Fruit fly (Drosophila melanogaster) whole organism, embryonic: ENCODE results near the gene Son.

Source experiments
- Antp ChIP-seq: fragments of 200-800 bp; sonication (Bioruptor generic); optimal IDR thresholded peaks from 3 replicates; lab custom pipeline; 2016; ENCODE audit warnings: missing biosample characterization, missing genetic modification characterization
- Bdp1 ChIP-seq: fragments of 200-800 bp; sonication (Bioruptor generic); optimal IDR thresholded peaks from 3 replicates; lab custom pipeline; 2016; ENCODE audit warnings: missing biosample characterization, missing genetic modification characterization
- Blimp-1 ChIP-seq: fragments of 200-800 bp; sonication (Bioruptor generic); optimal IDR thresholded peaks from 3 replicates; lab custom pipeline; 2018; ENCODE audit warnings: missing biosample characterization, missing genetic modification characterization, mild to moderate bottlenecking, moderate library complexity, missing genetic modification reagents
- CG11695 ChIP-seq: fragments of 200-800 bp; sonication (Bioruptor generic); IDR thresholded peaks from 3 replicates; pipeline ENCODE4 v1.3.6; 2022; ENCODE audit warnings: missing biosample characterization, missing genetic modification characterization
- CG11696 ChIP-seq: fragments of 200-800 bp; sonication (Bioruptor generic); IDR thresholded peaks from 2 replicates; pipeline ENCODE4 v1.3.6; 2022; ENCODE audit warnings: missing biosample characterization, missing genetic modification characterization
- CG12659 ChIP-seq: fragments of 200-800 bp; sonication (Bioruptor generic); optimal IDR thresholded peaks from 3 replicates; lab custom pipeline; 2017; ENCODE audit warnings: mild to moderate bottlenecking, missing biosample characterization, missing genetic modification reagents, missing genetic modification characterization
- CG14965 ChIP-seq: fragments of 200-800 bp; sonication (Bioruptor generic); optimal IDR thresholded peaks from 2 replicates; lab custom pipeline; 2016; ENCODE audit warnings: missing biosample characterization, missing genetic modification characterization, borderline replicate concordance
- CG15073 ChIP-seq: fragments of 200-800 bp; sonication (Bioruptor generic); optimal IDR thresholded peaks from 2 replicates; lab custom pipeline; 2016; ENCODE audit warnings: missing biosample characterization, missing genetic modification characterization
- CG1603 ChIP-seq: fragments of 200-800 bp; sonication (Bioruptor generic); optimal IDR thresholded peaks from 2 replicates; lab custom pipeline; 2019; ENCODE audit warnings: missing biosample characterization, mild to moderate bottlenecking, missing genetic modification characterization, moderate library complexity
- CG16813 ChIP-seq: fragments of 200-800 bp; sonication (Bioruptor generic); IDR thresholded peaks from 3 replicates; pipeline ENCODE4 v1.3.6; 2022; ENCODE audit warnings: missing biosample characterization, missing genetic modification characterization; ENCODE audit not compliant: partially characterized antibody
- CG18011 ChIP-seq: fragments of 200-800 bp; sonication (Bioruptor generic); optimal IDR thresholded peaks from 2 replicates; lab custom pipeline; 2017; ENCODE audit warnings: missing biosample characterization, missing genetic modification characterization, mild to moderate bottlenecking, moderate library complexity, missing genotype
- CG18619 ChIP-seq: fragments of 200-800 bp; sonication (Bioruptor generic); optimal IDR thresholded peaks from 3 replicates; lab custom pipeline; 2017; ENCODE audit warnings: missing biosample characterization, mild to moderate bottlenecking, missing genetic modification characterization
- CG2116 ChIP-seq: fragments of 200-800 bp; sonication (Bioruptor generic); optimal IDR thresholded peaks from 3 replicates; lab custom pipeline; 2018; ENCODE audit warnings: missing biosample characterization, mild to moderate bottlenecking, missing genetic modification characterization
- CG32532 ChIP-seq: fragments of 200-800 bp; sonication (Bioruptor generic); IDR thresholded peaks from 2 replicates; pipeline ENCODE4 v1.3.6; 2022; ENCODE audit warnings: missing biosample characterization, missing genetic modification characterization
- CG32772 ChIP-seq: fragments of 200-800 bp; sonication (Bioruptor generic); IDR thresholded peaks from 2 replicates; pipeline ENCODE4 v1.3.6; 2022; ENCODE audit warnings: missing biosample characterization, missing genetic modification characterization
- CG34376 ChIP-seq: fragments of 200-800 bp; sonication (Bioruptor generic); optimal IDR thresholded peaks from 2 replicates; lab custom pipeline; 2018; ENCODE audit warnings: missing biosample characterization, mild to moderate bottlenecking, missing genetic modification characterization
- CG34422 ChIP-seq: fragments of 200-800 bp; sonication (Bioruptor generic); IDR thresholded peaks from 3 replicates; pipeline ENCODE4 v1.3.6; 2022; ENCODE audit warnings: missing biosample characterization, missing genetic modification characterization
- CG3847 ChIP-seq: fragments of 200-800 bp; sonication (Bioruptor generic); IDR thresholded peaks from 2 replicates; pipeline ENCODE4 v1.3.6; 2022; ENCODE audit warnings: missing biosample characterization, missing genetic modification characterization
- CG4282 ChIP-seq: fragments of 200-800 bp; sonication (Bioruptor generic); optimal IDR thresholded peaks from 2 replicates; lab custom pipeline; 2016; ENCODE audit warnings: missing biosample characterization, missing genetic modification characterization
- CG4328 ChIP-seq: fragments of 200-800 bp; sonication (Bioruptor generic); optimal IDR thresholded peaks from 3 replicates; lab custom pipeline; 2017; ENCODE audit warnings: missing biosample characterization, missing genetic modification reagents, missing genetic modification characterization
- CG4820 ChIP-seq: fragments of 200-800 bp; sonication (Bioruptor generic); optimal IDR thresholded peaks from 3 replicates; lab custom pipeline; 2016; ENCODE audit warnings: missing biosample characterization, missing genetic modification characterization
- CG6175 ChIP-seq: fragments of 200-800 bp; sonication (Bioruptor generic); IDR thresholded peaks from 3 replicates; pipeline ENCODE4 v1.3.6; 2022; ENCODE audit warnings: missing biosample characterization, missing genetic modification characterization
- CG6854 ChIP-seq: fragments of 200-800 bp; sonication (Bioruptor generic); optimal IDR thresholded peaks from 3 replicates; lab custom pipeline; 2017; ENCODE audit warnings: missing biosample characterization, mild to moderate bottlenecking, missing genetic modification characterization
- CG7372 ChIP-seq: fragments of 200-800 bp; sonication (Bioruptor generic); IDR thresholded peaks from 2 replicates; pipeline ENCODE4 v1.3.6; 2022; ENCODE audit warnings: missing biosample characterization, missing genetic modification characterization
- CG7786 ChIP-seq: fragments of 200-800 bp; sonication (Bioruptor generic); optimal IDR thresholded peaks from 2 replicates; lab custom pipeline; 2016; ENCODE audit warnings: missing biosample characterization, missing genetic modification characterization
- CG7928 ChIP-seq: fragments of 200-800 bp; sonication (Bioruptor generic); optimal IDR thresholded peaks from 2 replicates; lab custom pipeline; 2017; ENCODE audit warnings: missing biosample characterization, mild to moderate bottlenecking, missing genetic modification characterization
- D19B ChIP-seq: fragments of 200-800 bp; sonication (Bioruptor generic); optimal IDR thresholded peaks from 2 replicates; lab custom pipeline; 2017; ENCODE audit warnings: missing biosample characterization, mild to moderate bottlenecking, missing genetic modification characterization
- ERR ChIP-seq: fragments of 200-800 bp; sonication (Bioruptor generic); optimal IDR thresholded peaks from 2 replicates; lab custom pipeline; 2016; ENCODE audit warnings: missing biosample characterization, missing genetic modification characterization
- Fer2 ChIP-seq: fragments of 200-800 bp; sonication (Bioruptor generic); optimal IDR thresholded peaks from 2 replicates; lab custom pipeline; 2018; ENCODE audit warnings: missing biosample characterization, mild to moderate bottlenecking, missing genetic modification characterization, moderate library complexity
- MESR4 ChIP-seq: fragments of 200-800 bp; sonication (Bioruptor generic); optimal IDR thresholded peaks from 2 replicates; lab custom pipeline; 2018; ENCODE audit warnings: missing biosample characterization, mild to moderate bottlenecking, missing genetic modification characterization, moderate library complexity
- Oaz ChIP-seq: fragments of 200-800 bp; sonication (Bioruptor generic); IDR thresholded peaks from 2 replicates; pipeline ENCODE4 v1.3.6; 2022; ENCODE audit warnings: missing biosample characterization, missing genetic modification characterization
- Sin3A ChIP-seq: fragments of >200 bp; optimal IDR thresholded peaks from 2 replicates; lab custom pipeline; 2018
- abd-A ChIP-seq: fragments of 200-800 bp; sonication (Bioruptor generic); optimal IDR thresholded peaks from 3 replicates; lab custom pipeline; 2019; ENCODE audit warnings: missing biosample characterization, mild to moderate bottlenecking, missing genetic modification characterization, moderate library complexity
- amos ChIP-seq: fragments of 200-800 bp; sonication (Bioruptor generic); IDR thresholded peaks from 2 replicates; pipeline ENCODE4 v1.3.6; 2022; ENCODE audit warnings: missing biosample characterization, missing genetic modification characterization; ENCODE audit not compliant: partially characterized antibody
- br ChIP-seq: fragments of >200 bp; optimal IDR thresholded peaks from 2 replicates; lab custom pipeline; 2017
- chif ChIP-seq, 2 experiments: fragments of 200-800 bp; sonication (Bioruptor generic); optimal IDR thresholded peaks; 3 replicates each; lab custom pipeline; 2016; ENCODE audit warnings: missing biosample characterization in 2 of 2, missing genetic modification characterization in 2 of 2
- crp ChIP-seq, 2 experiments: fragments of 200-800 bp; sonication (Bioruptor generic); optimal IDR thresholded peaks; 2 replicates in 1 of 2; 3 replicates in 1 of 2; lab custom pipeline; 2017; ENCODE audit warnings: missing biosample characterization in 2 of 2, missing genetic modification characterization in 2 of 2, mild to moderate bottlenecking in 1 of 2, moderate library complexity in 1 of 2
- exex ChIP-seq: fragments of 200-800 bp; sonication (Bioruptor generic); optimal IDR thresholded peaks from 4 replicates; lab custom pipeline; 2018; ENCODE audit warnings: missing biosample characterization, mild to moderate bottlenecking, missing genetic modification characterization, moderate library complexity
- hbn ChIP-seq: fragments of 200-800 bp; sonication (Bioruptor generic); IDR thresholded peaks from 2 replicates; pipeline ENCODE4 v1.3.6; 2022; ENCODE audit warnings: missing biosample characterization, missing genetic modification characterization; ENCODE audit not compliant: partially characterized antibody
- mam ChIP-seq: fragments of 200-800 bp; sonication (Bioruptor generic); optimal IDR thresholded peaks from 3 replicates; lab custom pipeline; 2016; ENCODE audit warnings: missing biosample characterization, missing genetic modification characterization
- oc ChIP-seq: fragments of 200-800 bp; sonication (Bioruptor generic); optimal IDR thresholded peaks from 2 replicates; lab custom pipeline; 2018; ENCODE audit warnings: missing biosample characterization, mild to moderate bottlenecking, missing genetic modification characterization, moderate library complexity
- p53 ChIP-seq: fragments of 200-800 bp; sonication (Bioruptor generic); optimal IDR thresholded peaks from 2 replicates; lab custom pipeline; 2016; ENCODE audit warnings: missing biosample characterization, missing genetic modification characterization
- pho ChIP-seq: fragments of 200-800 bp; sonication (Bioruptor generic); optimal IDR thresholded peaks from 2 replicates; lab custom pipeline; 2016; ENCODE audit warnings: missing biosample characterization, missing genetic modification characterization
- pros ChIP-seq: fragments of 200-800 bp; sonication (Bioruptor generic); optimal IDR thresholded peaks from 3 replicates; lab custom pipeline; 2019; ENCODE audit warnings: missing biosample characterization, mild to moderate bottlenecking, missing genetic modification characterization, moderate library complexity
- scrt ChIP-seq: fragments of 200-800 bp; sonication (Bioruptor generic); optimal IDR thresholded peaks from 2 replicates; lab custom pipeline; 2018; ENCODE audit warnings: missing biosample characterization, mild to moderate bottlenecking, missing genetic modification characterization, moderate library complexity
- sens ChIP-seq: fragments of 200-800 bp; sonication (Bioruptor generic); peaks from one replicate; lab custom pipeline; 2016; ENCODE audit warnings: missing biosample characterization, missing genetic modification characterization
- sens-2 ChIP-seq: fragments of 200-800 bp; sonication (Bioruptor generic); IDR thresholded peaks from 2 replicates; pipeline ENCODE4 v1.3.6; 2022; ENCODE audit warnings: missing biosample characterization, missing genetic modification characterization
- sob ChIP-seq: fragments of 200-800 bp; sonication (Bioruptor generic); IDR thresholded peaks from 2 replicates; pipeline ENCODE4 v1.3.6; 2022; ENCODE audit warnings: missing biosample characterization, missing genetic modification characterization
- ttk ChIP-seq: fragments of 200-800 bp; sonication (Bioruptor generic); IDR thresholded peaks from 2 replicates; pipeline ENCODE4 v2.1.2; 2022; ENCODE audit warnings: missing biosample characterization, missing genetic modification characterization
- yki ChIP-seq: fragments of >200 bp; optimal IDR thresholded peaks from 3 replicates; lab custom pipeline; 2018

Son gene

DNA sequence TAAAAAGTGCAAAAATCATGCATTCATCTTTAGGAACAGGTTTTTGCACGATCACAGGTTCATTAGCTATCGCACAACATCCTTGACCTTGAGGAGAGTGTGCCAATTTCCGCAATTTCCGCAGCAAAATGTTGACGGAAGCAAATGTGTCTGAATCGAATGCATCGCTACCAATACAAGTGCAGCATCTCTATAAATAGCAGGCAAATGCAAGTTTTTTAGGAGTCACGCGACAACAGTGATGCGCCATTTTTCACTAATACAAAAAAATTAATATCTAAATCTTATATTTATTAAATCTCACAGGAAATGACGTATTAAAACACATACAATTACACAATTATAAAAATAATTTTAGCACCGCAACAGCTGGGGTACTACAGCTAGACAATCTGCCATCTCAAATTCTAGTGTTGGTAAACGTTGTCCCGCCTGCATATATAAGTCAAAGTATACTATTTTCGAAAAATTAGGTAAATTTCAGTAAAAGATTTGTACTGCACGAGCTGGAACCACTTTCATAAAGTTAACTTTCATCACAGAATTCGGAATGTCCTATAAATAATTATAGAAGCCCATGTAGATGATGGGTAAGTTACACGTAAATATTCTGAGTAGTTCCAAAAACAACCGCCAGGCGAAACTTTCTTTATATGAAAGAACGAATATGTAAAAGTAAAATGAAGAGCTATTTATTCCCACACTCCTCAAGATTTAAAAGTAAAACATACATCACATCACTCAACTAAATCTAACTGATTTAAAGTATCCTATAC is 3.8 kb upstream of the Son start, which contains the start of gene CG9399 (continued):
- peak; percentile 91 for TF ChIP-seq CG2116
- peak; percentile 89 for TF ChIP-seq CG7786
- no peak for TF ChIP-seq br (lab: Kevin White, UChicago)
- peak; percentile 55 for TF ChIP-seq CG14965 (GFP tag; lab: Kevin White, UChicago)
- peak; percentile 90 for TF ChIP-seq Bdp1 (GFP tag; lab: Kevin White, UChicago)
- peak; percentile 87 for TF ChIP-seq CG15073
- TF ChIP-seq CG11695 (GFP tag; lab: Robert Waterston, UW): peak; percentile 96
- peak; percentile 97 for TF ChIP-seq oc
- TF ChIP-seq sens-2 (GFP tag; lab: Robert Waterston, UW): peak; percentile 97
- peak; percentile 97 for TF ChIP-seq CG7372 (GFP tag; lab: Robert Waterston, UW)
- TF ChIP-seq CG18011 (GFP tag; lab: Kevin White, UChicago): peak; percentile 90
- TF ChIP-seq exex (tag; lab: Kevin White, UChicago): peak; percentile 74
- TF ChIP-seq Sin3A (lab: Kevin White, UChicago): no peak
- TF ChIP-seq crp (GFP tag; optimal IDR thresholded peaks at IDR 0.05; lab: Kevin White, UChicago): peak; percentile 41 to 83
- TF ChIP-seq CG6175 (GFP tag; lab: Robert Waterston, UW): peak; percentile 96
- TF ChIP-seq hbn: no peak
- TF ChIP-seq yki (lab: Kevin White, UChicago): no peak
- peak; percentile 89 for TF ChIP-seq scrt
- TF ChIP-seq abd-A (tag; lab: Kevin White, UChicago): peak; percentile 26
- peak; percentile 95 for TF ChIP-seq CG18619
- TF ChIP-seq CG4282 (GFP tag; lab: Kevin White, UChicago): peak; percentile 87
- TF ChIP-seq p53 (GFP tag; lab: Kevin White, UChicago): peak; percentile 38
- TF ChIP-seq Oaz: peak; percentile 95
- peak; percentile 94 to 96 for TF ChIP-seq chif (GFP tag; optimal IDR thresholded peaks at IDR 0.05; lab: Kevin White, UChicago)
- peak; percentile 98 for TF ChIP-seq CG32772 (GFP tag; lab: Robert Waterston, UW)
- TF ChIP-seq D19B: peak; percentile 81
- peak; percentile 72 for TF ChIP-seq CG7928 (GFP tag; lab: Kevin White, UChicago)
- peak; percentile 64 for TF ChIP-seq CG34376 (GFP tag; lab: Kevin White, UChicago)
- TF ChIP-seq pho (GFP tag; lab: Kevin White, UChicago): peak; percentile 93
- peak; percentile 90 for TF ChIP-seq CG6854
- peak; percentile 99 for TF ChIP-seq sens (GFP tag; lab: Kevin White, UChicago)
- peak; percentile 82 for TF ChIP-seq ERR
- TF ChIP-seq CG32532 (GFP tag; lab: Robert Waterston, UW): peak; percentile 96
- peak; percentile 64; the same call in 1 of the 2 replicates for TF ChIP-seq amos (GFP tag; lab: Robert Waterston, UW)
- TF ChIP-seq Fer2 (tag; lab: Kevin White, UChicago): peak; percentile 85
- TF ChIP-seq ttk (GFP tag; lab: Robert Waterston, UW): peak; percentile 98
- peak; percentile 85 for TF ChIP-seq CG4328 (GFP tag; lab: Kevin White, UChicago)
- peak; percentile 96 for TF ChIP-seq CG4820
- TF ChIP-seq CG11696: peak; percentile 92
- TF ChIP-seq pros (GFP tag; lab: Kevin White, UChicago): peak; percentile 24
- TF ChIP-seq CG16813 (GFP tag; lab: Robert Waterston, UW): peak; percentile 52; the same call in 2 of the 3 replicates
- peak; percentile 91 for TF ChIP-seq Antp (GFP tag; lab: Kevin White, UChicago)
- peak; percentile 83 for TF ChIP-seq CG1603 (tag; lab: Kevin White, UChicago)
- TF ChIP-seq Blimp-1: peak; percentile 95
- peak; percentile 98 for TF ChIP-seq CG34422
- TF ChIP-seq MESR4 (GFP tag; lab: Kevin White, UChicago): peak; percentile 77
- TF ChIP-seq sob (GFP tag; lab: Robert Waterston, UW): peak; percentile 98
- peak; percentile 99 for TF ChIP-seq CG12659
- peak; percentile 97 for TF ChIP-seq CG3847 (GFP tag; lab: Robert Waterston, UW)
- peak; percentile 92 for TF ChIP-seq mam (GFP tag; lab: Kevin White, UChicago)
